Worm (Caenorhabditis elegans): Measurements from ENCODE around the gene srbc-54.
"Not testable (repeated sequence)": the region's sequence is repeated elsewhere in the genome, so short reads cannot be mapped to it uniquely, and the experiment has no call there.

Gene srbc-54

DNA sequence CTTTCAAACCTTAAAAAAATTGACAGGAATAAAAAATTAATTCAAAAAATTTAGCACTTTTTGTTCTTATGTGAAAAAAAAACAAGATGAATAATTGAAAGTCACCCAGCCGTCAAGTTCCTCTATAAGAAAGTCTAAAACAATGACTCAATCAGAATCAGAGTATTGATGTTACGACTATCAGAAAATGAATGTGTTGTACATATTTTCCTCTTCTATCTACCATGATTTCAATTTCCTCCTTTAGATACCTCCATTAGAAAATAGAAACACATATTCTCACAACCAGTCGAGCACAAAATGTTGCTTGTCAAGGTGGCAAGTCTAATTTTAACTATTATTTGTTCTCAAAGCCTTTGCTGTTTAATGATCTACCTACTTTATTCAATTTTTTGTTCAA is 13.5 kb downstream of the srbc-54 start, which contains the start of gene srbc-48:
Gene srbc-48 (plus strand): TSS at position 301 of the 400 bp plus-strand sequence.
- no peak for TF ChIP-seq ceh-31 (tag; optimal IDR thresholded peaks at IDR 0.05)
- no peak for TF ChIP-seq unc-55 (GFP tag; optimal IDR thresholded peaks at IDR 0.05)
- no peak for TF ChIP-seq mec-3 (tag; optimal IDR thresholded peaks at IDR 0.05; ENCODE audit: borderline replicate concordance)
- no peak for TF ChIP-seq fkh-6 (tag; optimal IDR thresholded peaks at IDR 0.05)
- TF ChIP-seq ets-4 (tag; optimal IDR thresholded peaks at IDR 0.05), result no peak
- TF ChIP-seq nfya-1 (tag; optimal IDR thresholded peaks at IDR 0.05), result no peak
- no peak for TF ChIP-seq pros-1 (tag; optimal IDR thresholded peaks at IDR 0.05)

DNA sequence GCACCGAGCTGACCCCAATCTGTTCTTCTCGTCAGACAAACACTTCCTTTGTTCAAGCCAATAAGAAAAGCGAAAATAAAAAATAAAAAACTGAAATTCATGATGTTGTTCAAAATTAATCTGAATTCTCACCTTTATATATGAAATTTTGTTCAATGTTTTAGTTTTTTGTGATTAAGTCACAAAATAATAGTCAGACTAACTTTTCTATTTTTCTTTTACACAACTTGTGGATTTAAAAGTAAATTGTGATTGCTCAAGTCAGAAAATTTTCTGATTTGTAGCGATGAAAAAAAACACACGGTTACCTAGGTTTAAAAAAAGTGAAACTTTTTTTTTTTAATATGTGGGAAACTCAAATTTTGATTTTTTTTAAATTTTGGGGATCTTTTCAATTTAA is 15.8 kb downstream of the srbc-54 start, which contains the start of gene abf-3:
Gene abf-3 (minus strand): TSS at position 101 of the 400 bp plus-strand sequence.
- TF ChIP-seq hlh-8 (tag; optimal IDR thresholded peaks at IDR 0.05), result no peak
- no peak for TF ChIP-seq C08G9.2 (tag; optimal IDR thresholded peaks at IDR 0.05)
- TF ChIP-seq fax-1 (tag; optimal IDR thresholded peaks at IDR 0.05), result no peak
- no peak for TF ChIP-seq pqm-1 (tag; optimal IDR thresholded peaks at IDR 0.05)
- no peak for TF ChIP-seq dve-1 (tag; optimal IDR thresholded peaks at IDR 0.05)
- no peak for TF ChIP-seq C38D4.7 (GFP tag; optimal IDR thresholded peaks at IDR 0.05)
- TF ChIP-seq tbx-2 (tag; optimal IDR thresholded peaks at IDR 0.05), result no peak
- TF ChIP-seq fkh-6 (tag; optimal IDR thresholded peaks at IDR 0.05), result no peak

DNA sequence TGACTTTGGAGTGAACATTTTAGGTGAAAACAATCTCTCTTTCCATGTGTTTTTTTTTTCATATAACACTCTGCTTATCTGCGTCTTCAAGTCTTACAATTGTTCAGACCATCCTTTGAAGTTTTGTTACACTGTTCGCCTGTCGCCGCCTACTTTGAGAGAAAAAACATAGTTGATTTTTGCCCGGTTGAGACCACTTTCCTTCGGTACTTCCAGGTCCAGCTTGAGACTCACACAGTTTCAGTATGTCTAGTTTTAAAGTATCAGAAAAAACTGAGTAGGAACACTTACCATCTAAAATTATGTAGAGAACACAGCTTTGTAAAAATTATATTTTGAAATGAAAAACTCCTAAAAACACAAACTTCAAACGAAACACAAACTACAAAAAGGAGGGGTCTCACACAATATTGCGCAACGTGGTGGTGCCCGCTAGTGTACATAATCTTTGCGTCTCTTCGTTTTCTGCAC is 17.5 kb downstream of the srbc-54 start, which contains the start of the genes fbxa-69 and F54B8.4:
Gene fbxa-69 (minus strand): TSS at position 10 of the 471 bp plus-strand sequence.
Gene F54B8.4 (plus strand): TSS at position 421 of the 471 bp plus-strand sequence.
- TF ChIP-seq ttx-3 (tag; optimal IDR thresholded peaks at IDR 0.05) (no peak), ceh-9 (tag; optimal IDR thresholded peaks at IDR 0.05) (no peak), zip-5 (tag; optimal IDR thresholded peaks at IDR 0.05) (no peak), ceh-24 (tag; optimal IDR thresholded peaks at IDR 0.05) (no peak), lin-11 (tag; optimal IDR thresholded peaks at IDR 0.05) (no peak), dve-1 (tag; optimal IDR thresholded peaks at IDR 0.05) (no peak), hlh-6 (tag; optimal IDR thresholded peaks at IDR 0.05) (no peak)

DNA sequence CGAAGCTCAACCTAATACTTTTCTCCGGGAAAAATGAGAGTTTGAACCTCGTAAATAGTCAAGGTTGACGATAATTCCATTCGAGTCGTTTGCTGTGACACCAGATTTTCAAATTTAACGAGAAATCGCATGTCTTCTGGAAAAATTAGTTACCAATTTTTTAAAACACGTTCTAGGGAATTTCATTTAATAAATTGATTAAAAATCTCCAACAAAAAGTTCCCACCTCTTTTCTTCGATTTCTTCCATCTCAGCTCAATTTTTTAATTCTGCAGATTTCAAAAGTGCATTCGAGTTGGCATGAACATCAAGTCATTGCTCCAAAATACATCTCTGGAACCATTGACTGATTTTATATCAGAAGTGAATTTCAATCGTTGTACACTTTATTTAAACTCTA is 21.5 kb downstream of the srbc-54 start, which contains the start of gene nhr-282:
Gene nhr-282 (plus strand): TSS at position 301 of the 400 bp plus-strand sequence.
- not testable (repeated sequence) for TF ChIP-seq tbx-2, tbx-7, ceh-22 (tag; optimal IDR thresholded peaks at IDR 0.05)

DNA sequence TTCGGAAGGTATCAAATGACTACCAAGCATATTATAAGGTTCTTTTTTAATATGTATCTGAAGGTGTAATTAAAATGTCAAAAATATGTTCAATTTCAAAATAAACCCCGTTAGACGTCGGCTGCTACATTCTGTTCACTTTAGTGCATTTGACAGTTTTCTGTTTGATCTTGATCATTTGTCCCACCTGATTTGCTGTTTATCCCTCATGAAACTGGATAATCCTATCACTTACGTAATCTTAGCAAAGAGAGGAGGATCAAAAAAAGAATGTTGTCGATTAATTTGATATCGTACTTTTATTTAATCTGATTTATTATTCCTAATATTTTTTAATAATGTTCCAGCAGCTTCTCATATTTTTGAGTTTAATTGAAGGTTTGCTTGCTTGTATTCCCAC is 23.1 kb downstream of the srbc-54 start, which contains the start of gene F54B8.1:
Gene F54B8.1 (plus strand): TSS at position 301 of the 400 bp plus-strand sequence.
- no peak for TF ChIP-seq elt-2 (tag; optimal IDR thresholded peaks at IDR 0.05)
- TF ChIP-seq ceh-30 (tag; optimal IDR thresholded peaks at IDR 0.05), result no peak
- TF ChIP-seq elt-4 (tag; optimal IDR thresholded peaks at IDR 0.05), result no peak
- no peak for TF ChIP-seq syd-9 (tag; optimal IDR thresholded peaks at IDR 0.05)
- TF ChIP-seq unc-86 (tag; optimal IDR thresholded peaks at IDR 0.05), result no peak
- no peak for TF ChIP-seq tbx-7 (tag; optimal IDR thresholded peaks at IDR 0.05)
- no peak for TF ChIP-seq nhr-232 (tag; optimal IDR thresholded peaks at IDR 0.05)
- no peak for TF ChIP-seq fkh-10 (GFP tag; optimal IDR thresholded peaks at IDR 0.05)
- no peak for TF ChIP-seq npax-4 (tag; optimal IDR thresholded peaks at IDR 0.05)
- no peak for TF ChIP-seq mec-3 (tag; optimal IDR thresholded peaks at IDR 0.05; ENCODE audit: borderline replicate concordance)
- TF ChIP-seq hlh-8 (tag; optimal IDR thresholded peaks at IDR 0.05), result no peak
- TF ChIP-seq hlh-6 (tag; optimal IDR thresholded peaks at IDR 0.05), result no peak
- TF ChIP-seq lim-6 (tag; optimal IDR thresholded peaks at IDR 0.05), result no peak
- TF ChIP-seq F13H6.1 (tag; optimal IDR thresholded peaks at IDR 0.05), result no peak
- no peak for TF ChIP-seq pag-3 (tag; optimal IDR thresholded peaks at IDR 0.05; ENCODE audit: borderline replicate concordance)
- TF ChIP-seq C38D4.7 (GFP tag; optimal IDR thresholded peaks at IDR 0.05), result no peak
- TF ChIP-seq pat-9 (tag; optimal IDR thresholded peaks at IDR 0.05), result no peak

Data from whole organism, late embryonic.